Worm (Caenorhabditis elegans) whole organism, L4/young adult: ENCODE data around the gene C25D7.15.

Experiments used
- dao-5 ChIP-seq: sonication (generic microtip); optimal IDR thresholded peaks from 2 replicates; lab custom pipeline; 2016; ENCODE audit warnings: missing genotype, missing genetic modification characterization, moderate library complexity, missing compliant biosample characterization
- him-1 ChIP-seq: sonication (generic microtip); optimal IDR thresholded peaks from 2 replicates; lab custom pipeline; 2016; ENCODE audit warnings: missing genotype, missing genetic modification reagents, missing genetic modification characterization, missing compliant biosample characterization

DNA sequence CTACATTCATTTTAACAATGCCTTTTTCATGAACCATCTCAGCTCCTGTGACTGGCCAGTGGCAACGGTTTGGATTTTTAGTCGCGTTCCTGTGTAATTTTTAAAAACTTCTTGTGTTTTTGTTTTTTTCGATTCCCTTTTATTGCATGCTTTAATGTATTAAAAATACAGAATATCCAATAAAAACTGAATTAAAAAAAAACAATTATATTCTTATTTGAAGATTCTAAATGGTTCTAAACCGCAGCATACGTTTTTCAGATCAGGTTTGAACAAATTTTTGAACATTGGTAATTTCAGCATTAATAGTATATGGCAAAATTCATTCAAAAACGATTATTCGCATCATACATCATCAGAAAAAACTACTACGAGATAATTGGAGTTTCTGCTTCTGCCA, 8.8 kb downstream of the C25D7.15 start, which contains the start of gene dnj-3:
- TF ChIP-seq him-1 (tag; lab: Kevin White, UChicago) (no peak), dao-5 (tag; lab: Kevin White, UChicago) (no peak)
